Worm (Caenorhabditis elegans) whole organism, late embryonic: ENCODE results near the gene twk-34.

ENCODE experiments used
- C08G9.2 ChIP-seq: sonication (generic microtip); optimal IDR thresholded peaks from 2 replicates; lab custom pipeline; 2016; ENCODE audit warnings: mild to moderate bottlenecking, missing genetic modification characterization, moderate library complexity, missing compliant biosample characterization
- ama-1 ChIP-seq: fragments of 150-350 bp; optimal IDR thresholded peaks from 2 replicates; lab custom pipeline; 2014
- ceh-14 ChIP-seq: sonication (generic microtip); optimal IDR thresholded peaks from 2 replicates; lab custom pipeline; 2016; ENCODE audit warnings: missing genotype, missing genetic modification characterization, missing compliant biosample characterization
- ceh-18 ChIP-seq: sonication (generic microtip); optimal IDR thresholded peaks from 2 replicates; lab custom pipeline; 2016; ENCODE audit warnings: missing genetic modification characterization, missing compliant biosample characterization
- che-1 ChIP-seq: sonication (generic microtip); optimal IDR thresholded peaks from 2 replicates; lab custom pipeline; 2016; ENCODE audit warnings: mild to moderate bottlenecking, missing genetic modification characterization, missing compliant biosample characterization
- ets-4 ChIP-seq: sonication (generic microtip); optimal IDR thresholded peaks from 2 replicates; lab custom pipeline; 2016; ENCODE audit warnings: missing genetic modification characterization, missing compliant biosample characterization
- fkh-10 ChIP-seq: fragments of 150-350 bp; optimal IDR thresholded peaks from 2 replicates; lab custom pipeline; 2014; ENCODE audit warnings: missing biosample characterization, missing genetic modification reagents, missing genetic modification characterization
- hlh-15 ChIP-seq: sonication (generic microtip); optimal IDR thresholded peaks from 2 replicates; lab custom pipeline; 2016; ENCODE audit warnings: missing genetic modification characterization, missing compliant biosample characterization
- hlh-30 ChIP-seq: sonication (generic microtip); optimal IDR thresholded peaks from 2 replicates; lab custom pipeline; 2017; ENCODE audit warnings: antibody characterized with exemption, missing genetic modification characterization, missing compliant biosample characterization; ENCODE audit not compliant: insufficient read depth
- mec-3 ChIP-seq: sonication (generic microtip); optimal IDR thresholded peaks from 2 replicates; lab custom pipeline; 2016; ENCODE audit warnings: borderline replicate concordance, missing genetic modification characterization, missing compliant biosample characterization
- pqm-1 ChIP-seq: sonication (generic microtip); optimal IDR thresholded peaks from 2 replicates; lab custom pipeline; 2016; ENCODE audit warnings: missing genetic modification characterization, missing compliant biosample characterization
- rnt-1 ChIP-seq: sonication (generic microtip); optimal IDR thresholded peaks from 2 replicates; lab custom pipeline; 2016; ENCODE audit warnings: missing genetic modification characterization, missing compliant biosample characterization
- sox-4 ChIP-seq: sonication (generic microtip); optimal IDR thresholded peaks from 2 replicates; lab custom pipeline; 2017; ENCODE audit warnings: mild to moderate bottlenecking, missing genetic modification characterization, inconsistent platforms, missing compliant biosample characterization

DNA sequence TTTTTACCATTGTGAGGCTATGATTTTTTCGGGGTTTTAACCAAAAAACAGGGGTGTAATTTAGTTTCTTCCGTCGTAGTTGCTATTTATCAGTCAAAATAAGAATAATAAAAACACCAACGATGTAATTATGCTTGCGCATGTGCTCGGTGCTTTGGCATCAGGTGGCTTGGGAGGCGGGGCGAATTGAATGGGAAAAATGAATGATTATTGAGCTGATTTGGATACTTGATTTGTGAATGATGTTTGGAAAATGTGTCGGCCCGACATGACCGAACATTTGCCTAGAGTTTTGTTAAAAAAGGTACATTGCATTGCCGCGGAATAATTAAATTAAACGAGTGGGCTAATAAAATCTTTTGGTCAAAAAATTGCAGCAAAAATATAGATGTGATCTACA is 27.4 kb downstream of the twk-34 start, which contains the start of gene str-38:
- TF ChIP-seq mec-3 (tag; lab: Kevin White, UChicago), result no peak
- TF ChIP-seq hlh-30 (tag; lab: Kevin White, UChicago), result no peak
- TF ChIP-seq che-1 (tag; lab: Kevin White, UChicago), result no peak
- TF ChIP-seq sox-4 (tag; lab: Kevin White, UChicago), result no peak
- TF ChIP-seq fkh-10, result no peak
- no peak for TF ChIP-seq ama-1 (lab: Kevin White, UChicago)
- no peak for TF ChIP-seq pqm-1
- no peak for TF ChIP-seq C08G9.2 (tag; lab: Kevin White, UChicago)
- no peak for TF ChIP-seq ceh-18
- no peak for TF ChIP-seq ceh-14
- TF ChIP-seq hlh-15 (tag; lab: Kevin White, UChicago), result no peak
- no peak for TF ChIP-seq ets-4
- TF ChIP-seq rnt-1, result no peak
